Worm (Caenorhabditis elegans): ENCODE measurements around the gene ZK593.2.

The ZK593.2 gene

DNA sequence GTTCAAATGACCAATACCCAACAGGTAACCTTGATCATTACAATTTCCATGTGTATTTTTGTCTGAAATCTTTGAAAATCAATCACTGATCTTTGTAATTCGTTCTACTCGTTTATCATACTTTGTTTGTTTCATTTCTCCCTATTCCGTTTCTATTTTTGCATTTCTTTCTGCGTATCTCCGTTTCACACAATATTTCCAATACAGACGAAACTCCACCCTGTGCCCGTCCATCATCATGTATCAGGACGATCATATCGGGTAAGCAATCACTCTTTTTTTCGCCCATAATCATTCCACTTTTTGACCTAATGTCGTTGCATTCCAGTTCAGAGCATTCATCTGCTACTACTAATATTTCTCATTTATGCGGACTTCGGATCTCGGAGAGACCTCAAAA is 3.5 kb upstream of the ZK593.2 start, which contains the start of gene pyk-2:
Gene pyk-2 (plus strand): TSS at position 206 of the 400 bp plus-strand sequence.
- no peak for TF ChIP-seq cnd-1 (tag; optimal IDR thresholded peaks at IDR 0.05)
- no peak for TF ChIP-seq mls-2 (tag; optimal IDR thresholded peaks at IDR 0.05)
- TF ChIP-seq lin-32 (GFP tag; optimal IDR thresholded peaks at IDR 0.05) = no peak
- TF ChIP-seq ceh-39 (tag; optimal IDR thresholded peaks at IDR 0.05) = no peak
- no peak for TF ChIP-seq tbx-8 (GFP tag; optimal IDR thresholded peaks at IDR 0.05)
- TF ChIP-seq unc-120 (tag; optimal IDR thresholded peaks at IDR 0.05; ENCODE audit: poor library complexity, severe bottlenecking) = no peak
- TF ChIP-seq ces-1 (GFP tag; optimal IDR thresholded peaks at IDR 0.05) = no peak
- no peak for TF ChIP-seq blmp-1 (tag; optimal IDR thresholded peaks at IDR 0.05)
- no peak for TF ChIP-seq unc-39 (tag; optimal IDR thresholded peaks at IDR 0.05)
- TF ChIP-seq pha-4 (tag; optimal IDR thresholded peaks at IDR 0.05) = no peak
- TF ChIP-seq zip-8 (tag; optimal IDR thresholded peaks at IDR 0.05) = no peak
- TF ChIP-seq unc-62 (GFP tag; optimal IDR thresholded peaks at IDR 0.05) = no peak
- no peak for TF ChIP-seq flh-1 (GFP tag; optimal IDR thresholded peaks at IDR 0.05)
- no peak for TF ChIP-seq nhr-28 (tag; optimal IDR thresholded peaks at IDR 0.05)
- TF ChIP-seq lsy-2 (tag; optimal IDR thresholded peaks at IDR 0.05) = no peak
- TF ChIP-seq sem-2 (GFP tag; optimal IDR thresholded peaks at IDR 0.05) = no peak
- TF ChIP-seq snpc-4 (tag; optimal IDR thresholded peaks at IDR 0.05) = no peak
- no peak for TF ChIP-seq bed-3 (GFP tag; optimal IDR thresholded peaks at IDR 0.05)
- TF ChIP-seq ham-2 (GFP tag; optimal IDR thresholded peaks at IDR 0.05) = no peak

DNA sequence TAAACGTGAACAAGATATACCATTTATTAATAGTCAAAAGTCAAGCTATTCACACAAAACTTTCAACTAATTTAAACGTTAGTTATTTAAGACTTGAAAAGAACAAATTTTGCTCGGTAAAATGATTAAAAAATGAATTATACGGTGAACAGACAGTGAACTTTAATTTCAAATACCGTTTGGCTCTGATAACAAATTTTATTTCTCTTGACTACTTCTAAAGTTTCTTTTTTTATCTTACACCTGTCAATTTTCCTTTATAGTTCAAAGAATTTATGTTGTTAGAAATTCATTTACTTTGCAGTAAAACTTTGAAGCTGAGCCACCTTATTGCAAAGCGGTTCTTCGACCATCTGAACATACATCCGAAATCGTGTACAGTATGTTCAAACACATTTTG is 2.2 kb downstream of the ZK593.2 start, which contains the start of gene ZK593.3:
Gene ZK593.3 (plus strand): TSS at position 301 of the 400 bp plus-strand sequence.
- TF ChIP-seq nhr-76 (tag; optimal IDR thresholded peaks at IDR 0.05) (no peak), ham-2 (GFP tag; optimal IDR thresholded peaks at IDR 0.05) (no peak), sem-2 (GFP tag; optimal IDR thresholded peaks at IDR 0.05) (no peak), tbx-8 (GFP tag; optimal IDR thresholded peaks at IDR 0.05) (no peak), nhr-237 (tag; optimal IDR thresholded peaks at IDR 0.05) (no peak), ztf-11 (tag; optimal IDR thresholded peaks at IDR 0.05) (no peak), snpc-4 (tag; optimal IDR thresholded peaks at IDR 0.05) (no peak), unc-120 (tag; optimal IDR thresholded peaks at IDR 0.05; ENCODE audit: poor library complexity, severe bottlenecking) (no peak)

DNA sequence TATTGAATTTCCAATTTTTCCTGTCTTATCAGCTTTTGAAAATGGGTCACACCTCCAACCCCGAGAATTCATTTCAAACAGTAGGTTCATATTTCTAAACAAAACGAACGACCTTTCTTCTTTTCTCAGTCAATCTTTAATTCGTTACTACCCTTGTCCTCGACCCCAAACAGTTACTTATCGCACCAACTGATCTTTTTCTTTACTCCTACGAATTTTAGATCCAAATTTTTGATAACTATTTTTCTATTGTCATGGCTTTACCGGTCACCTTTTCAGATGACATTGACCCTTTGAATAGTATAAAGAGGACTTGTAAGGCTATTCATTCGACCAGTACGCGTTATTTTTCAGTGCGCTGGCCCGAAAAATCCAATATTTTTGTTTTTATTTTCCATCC is 3.0 kb downstream of the ZK593.2 start:
- TF ChIP-seq blmp-1 (tag; optimal IDR thresholded peaks at IDR 0.05) (no peak), nhr-12 (tag; optimal IDR thresholded peaks at IDR 0.05) (no peak), drap-1 (GFP tag; optimal IDR thresholded peaks at IDR 0.05) (no peak), ceh-43 (GFP tag; optimal IDR thresholded peaks at IDR 0.05) (no peak), tbx-8 (GFP tag; optimal IDR thresholded peaks at IDR 0.05) (no peak), snpc-4 (tag; optimal IDR thresholded peaks at IDR 0.05) (no peak), ham-2 (GFP tag; optimal IDR thresholded peaks at IDR 0.05) (no peak), pha-4 (tag; optimal IDR thresholded peaks at IDR 0.05) (no peak), M03D4.4 (tag; optimal IDR thresholded peaks at IDR 0.05) (no peak), bed-3 (GFP tag; optimal IDR thresholded peaks at IDR 0.05) (no peak), elt-1 (tag; optimal IDR thresholded peaks at IDR 0.05; ENCODE audit: borderline replicate concordance, insufficient read depth) (no peak), mep-1 (tag; optimal IDR thresholded peaks at IDR 0.05) (no peak), nhr-28 (tag; optimal IDR thresholded peaks at IDR 0.05) (no peak), ztf-11 (tag; optimal IDR thresholded peaks at IDR 0.05) (no peak), flh-1 (GFP tag; optimal IDR thresholded peaks at IDR 0.05) (no peak), nhr-237 (tag; optimal IDR thresholded peaks at IDR 0.05) (no peak), ceh-39 (tag; optimal IDR thresholded peaks at IDR 0.05) (no peak)

DNA sequence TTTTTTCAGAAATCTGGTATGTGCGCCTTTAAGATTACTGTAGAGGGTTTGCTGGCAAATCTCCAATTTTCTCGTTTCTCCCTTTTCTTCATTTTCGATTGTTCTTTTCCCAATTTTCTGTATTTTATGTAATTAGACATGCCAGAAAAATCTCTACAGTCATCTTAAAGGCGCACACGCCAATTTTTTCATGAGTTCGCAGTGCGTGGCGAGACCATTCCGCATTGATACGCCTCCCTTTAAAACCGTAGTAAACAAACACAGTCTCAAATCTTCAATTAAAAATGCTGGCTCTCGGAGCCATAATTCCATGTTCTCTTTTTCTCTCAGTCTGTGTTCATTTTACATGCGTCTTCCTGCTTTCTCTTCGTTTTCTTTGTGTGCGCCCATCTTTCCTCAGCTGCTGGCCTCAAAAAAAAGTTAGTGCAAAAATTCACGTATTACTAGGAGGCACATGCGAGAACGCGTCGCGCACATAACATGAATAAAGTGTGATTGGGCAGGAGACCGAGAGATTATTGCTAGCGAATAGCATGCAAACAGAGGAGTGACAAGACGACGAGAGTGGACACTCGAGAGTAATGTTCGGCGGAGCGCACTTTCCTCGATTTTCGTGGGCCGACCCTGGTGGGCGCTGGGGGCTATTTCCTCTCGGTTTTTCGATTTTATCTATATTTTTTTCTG is 5.8 kb downstream of the ZK593.2 start:
- peak; percentile 20 for TF ChIP-seq nhr-237 (tag; optimal IDR thresholded peaks at IDR 0.05)
- TF ChIP-seq pha-4 (tag; optimal IDR thresholded peaks at IDR 0.05) = peak; percentile 39
- TF ChIP-seq M03D4.4 (tag; optimal IDR thresholded peaks at IDR 0.05) = peak; percentile 30
- peak; percentile 27 for TF ChIP-seq elt-1 (tag; optimal IDR thresholded peaks at IDR 0.05; ENCODE audit: borderline replicate concordance, insufficient read depth)
- TF ChIP-seq lsy-2 (tag; optimal IDR thresholded peaks at IDR 0.05) = peak; percentile 21
- TF ChIP-seq unc-39 (tag; optimal IDR thresholded peaks at IDR 0.05) = no peak
- no peak for TF ChIP-seq ham-2 (GFP tag; optimal IDR thresholded peaks at IDR 0.05)
- TF ChIP-seq unc-62 (GFP tag; optimal IDR thresholded peaks at IDR 0.05) = peak; percentile 14
- TF ChIP-seq mls-2 (tag; optimal IDR thresholded peaks at IDR 0.05) = peak; percentile 48
- peak; percentile 45 for TF ChIP-seq hlh-1 (tag; optimal IDR thresholded peaks at IDR 0.05)
- peak; percentile 79 for TF ChIP-seq ces-1 (GFP tag; optimal IDR thresholded peaks at IDR 0.05)
- TF ChIP-seq ceh-39 (tag; optimal IDR thresholded peaks at IDR 0.05) = peak; percentile 32
- no peak for TF ChIP-seq tbx-8 (GFP tag; optimal IDR thresholded peaks at IDR 0.05)
- TF ChIP-seq drap-1 (GFP tag; optimal IDR thresholded peaks at IDR 0.05) = no peak
- peak; percentile 13 for TF ChIP-seq unc-120 (tag; optimal IDR thresholded peaks at IDR 0.05; ENCODE audit: poor library complexity, severe bottlenecking)
- TF ChIP-seq mep-1 (tag; optimal IDR thresholded peaks at IDR 0.05) = peak; percentile 40
